Fruit fly (Drosophila melanogaster) whole organism, embryonic: ENCODE measurements around the gene CG6005.
A peak's percentile ranks its signal among the peaks of the same experiment; 100 is the strongest.

ENCODE experiments used
- Asciz ChIP-seq: fragments of 200-800 bp; sonication (Bioruptor generic); optimal IDR thresholded peaks from 2 replicates; lab custom pipeline; 2017; ENCODE audit warnings: missing biosample characterization, mild to moderate bottlenecking, missing genetic modification characterization, missing genetic modification reagents
- C15 ChIP-seq: fragments of 200-800 bp; sonication (Bioruptor generic); IDR thresholded peaks from 3 replicates; pipeline ENCODE4 v1.3.6; 2022; ENCODE audit warnings: missing biosample characterization, missing genetic modification characterization
- CG1024 ChIP-seq: fragments of 200-800 bp; sonication (Bioruptor generic); IDR thresholded peaks from 2 replicates; pipeline ENCODE4 v1.3.6; 2022; ENCODE audit warnings: missing biosample characterization, missing genetic modification characterization
- CG10565 ChIP-seq: fragments of 200-800 bp; sonication (Bioruptor generic); optimal IDR thresholded peaks from 3 replicates; lab custom pipeline; 2016; ENCODE audit warnings: missing biosample characterization, mild to moderate bottlenecking, missing genetic modification characterization
- CG13123 ChIP-seq: fragments of 200-800 bp; sonication (Bioruptor generic); optimal IDR thresholded peaks from 2 replicates; lab custom pipeline; 2016; ENCODE audit warnings: missing biosample characterization, missing genetic modification characterization
- CG15514 ChIP-seq: fragments of 200-800 bp; sonication (Bioruptor generic); optimal IDR thresholded peaks from 3 replicates; lab custom pipeline; 2017; ENCODE audit warnings: missing biosample characterization, missing genetic modification characterization, mild to moderate bottlenecking, moderate library complexity, missing genetic modification reagents
- CG17186 ChIP-seq: fragments of 200-800 bp; sonication (Bioruptor generic); optimal IDR thresholded peaks from 3 replicates; lab custom pipeline; 2017; ENCODE audit warnings: missing biosample characterization, missing genetic modification reagents, missing genetic modification characterization
- CG17328 ChIP-seq: fragments of 200-800 bp; sonication (Bioruptor generic); IDR thresholded peaks from 2 replicates; pipeline ENCODE4 v1.3.6; 2022; ENCODE audit warnings: missing biosample characterization, missing genetic modification characterization
- CG2116 ChIP-seq: fragments of 200-800 bp; sonication (Bioruptor generic); optimal IDR thresholded peaks from 3 replicates; lab custom pipeline; 2018; ENCODE audit warnings: missing biosample characterization, mild to moderate bottlenecking, missing genetic modification characterization
- CG2875 ChIP-seq: fragments of 200-800 bp; sonication (Bioruptor generic); optimal IDR thresholded peaks from 2 replicates; lab custom pipeline; 2017; ENCODE audit warnings: missing biosample characterization, mild to moderate bottlenecking, missing genetic modification characterization, missing genetic modification reagents
- CG31441 ChIP-seq: fragments of 200-800 bp; sonication (Bioruptor generic); IDR thresholded peaks from 2 replicates; pipeline ENCODE4 v1.3.6; 2022; ENCODE audit warnings: missing biosample characterization, missing genetic modification characterization
- CG3407 ChIP-seq: fragments of 200-800 bp; sonication (Bioruptor generic); optimal IDR thresholded peaks from 2 replicates; lab custom pipeline; 2018; ENCODE audit warnings: missing biosample characterization, mild to moderate bottlenecking, missing genetic modification characterization
- CG3838 ChIP-seq: fragments of 200-800 bp; sonication (Bioruptor generic); optimal IDR thresholded peaks from 3 replicates; lab custom pipeline; 2016; ENCODE audit warnings: missing biosample characterization, missing genetic modification characterization
- CG8924 ChIP-seq: fragments of 200-800 bp; optimal IDR thresholded peaks from 3 replicates; lab custom pipeline; 2019; ENCODE audit warnings: missing biosample characterization, mild to moderate bottlenecking, missing genetic modification characterization, moderate library complexity
- CoRest ChIP-seq: fragments of 200-800 bp; sonication (Bioruptor generic); optimal IDR thresholded peaks from 3 replicates; lab custom pipeline; 2018; ENCODE audit warnings: missing biosample characterization, mild to moderate bottlenecking, missing genetic modification characterization, moderate library complexity
- Dip2 ChIP-seq: fragments of 200-800 bp; sonication (Bioruptor generic); IDR thresholded peaks from 2 replicates; pipeline ENCODE4 v1.3.6; 2022; ENCODE audit warnings: missing biosample characterization, missing genetic modification characterization
- Doc3 ChIP-seq: fragments of 200-800 bp; sonication (Bioruptor generic); IDR thresholded peaks from 3 replicates; pipeline ENCODE4 v1.3.6; 2022; ENCODE audit warnings: missing biosample characterization, missing genetic modification characterization; ENCODE audit not compliant: partially characterized antibody
- ERR ChIP-seq: fragments of 200-800 bp; sonication (Bioruptor generic); optimal IDR thresholded peaks from 2 replicates; lab custom pipeline; 2016; ENCODE audit warnings: missing biosample characterization, missing genetic modification characterization
- HLH4C ChIP-seq: fragments of 200-800 bp; sonication (Bioruptor generic); IDR thresholded peaks from 3 replicates; pipeline ENCODE4 v1.3.6; 2022; ENCODE audit warnings: missing biosample characterization, missing genetic modification characterization; ENCODE audit not compliant: partially characterized antibody
- Hr51 ChIP-seq, 2 experiments: fragments of 200-800 bp; sonication (Bioruptor generic); optimal IDR thresholded peaks; 2 replicates in 1 of 2; 3 replicates in 1 of 2; lab custom pipeline; 2016 to 2018; ENCODE audit warnings: missing biosample characterization in 2 of 2, missing genetic modification characterization in 2 of 2, mild to moderate bottlenecking in 1 of 2, moderate library complexity in 1 of 2
- Scr ChIP-seq: fragments of 200-800 bp; sonication (Bioruptor generic); IDR thresholded peaks from 2 replicates; pipeline ENCODE4 v1.3.6; 2022; ENCODE audit warnings: missing biosample characterization, missing genetic modification characterization; ENCODE audit not compliant: partially characterized antibody
- Sry-β ChIP-seq: fragments of 200-800 bp; sonication (Bioruptor generic); optimal IDR thresholded peaks from 2 replicates; lab custom pipeline; 2018; ENCODE audit warnings: missing biosample characterization, mild to moderate bottlenecking, missing genetic modification characterization, moderate library complexity
- Usf ChIP-seq: fragments of 200-800 bp; sonication (Bioruptor generic); optimal IDR thresholded peaks from 2 replicates; lab custom pipeline; 2017; ENCODE audit warnings: missing genotype, missing biosample characterization, missing genetic modification characterization
- ac ChIP-seq: fragments of 200-800 bp; sonication (Bioruptor generic); optimal IDR thresholded peaks from 3 replicates; lab custom pipeline; 2017; ENCODE audit warnings: missing biosample characterization, mild to moderate bottlenecking, missing genetic modification characterization
- cad ChIP-seq: fragments of >200 bp; optimal IDR thresholded peaks from 2 replicates; lab custom pipeline; 2017; ENCODE audit warnings: missing biosample characterization, missing genetic modification characterization
- chm ChIP-seq: fragments of 200-800 bp; sonication (Bioruptor generic); IDR thresholded peaks from 2 replicates; pipeline ENCODE4 v1.3.6; 2022; ENCODE audit warnings: missing biosample characterization, missing genetic modification characterization
- dm ChIP-seq: fragments of 200-800 bp; sonication (Bioruptor generic); optimal IDR thresholded peaks from 3 replicates; lab custom pipeline; 2016; ENCODE audit warnings: missing biosample characterization, missing genetic modification characterization
- emc ChIP-seq: fragments of 200-800 bp; sonication (Bioruptor generic); optimal IDR thresholded peaks from 2 replicates; lab custom pipeline; 2016; ENCODE audit warnings: missing biosample characterization, missing genetic modification characterization
- fd96Cb ChIP-seq: fragments of 200-800 bp; sonication (Bioruptor generic); optimal IDR thresholded peaks from 2 replicates; lab custom pipeline; 2018; ENCODE audit warnings: missing biosample characterization, mild to moderate bottlenecking, missing genetic modification characterization, moderate library complexity
- ftz-f1 ChIP-seq: fragments of 200-800 bp; sonication (Bioruptor generic); optimal IDR thresholded peaks from 2 replicates; lab custom pipeline; 2016; ENCODE audit warnings: missing biosample characterization, missing genetic modification characterization
- gt ChIP-seq: fragments of 200-800 bp; sonication (Bioruptor generic); IDR thresholded peaks from 2 replicates; pipeline ENCODE4 v1.3.6; 2022; ENCODE audit warnings: missing biosample characterization, missing genetic modification characterization
- her ChIP-seq: fragments of 200-800 bp; sonication (Bioruptor generic); optimal IDR thresholded peaks from 2 replicates; lab custom pipeline; 2016; ENCODE audit warnings: missing biosample characterization, missing genetic modification characterization
- hkb ChIP-seq, 2 experiments: fragments of 200-800 bp in 1 of 2; fragments of >200 bp in 1 of 2; sonication (Bioruptor generic) in 1 of 2; IDR thresholded peaks in 1 of 2; optimal IDR thresholded peaks in 1 of 2; 2 replicates each; pipeline versions ENCODE4 v1.3.6 to Lab custom; 2017 to 2022; ENCODE audit warnings: missing biosample characterization in 1 of 2, missing genetic modification characterization in 1 of 2
- mld ChIP-seq: fragments of 200-800 bp; sonication (Bioruptor generic); IDR thresholded peaks from 3 replicates; pipeline ENCODE4 v1.3.6; 2022; ENCODE audit warnings: missing biosample characterization, missing genetic modification characterization; ENCODE audit not compliant: partially characterized antibody
- onecut ChIP-seq: fragments of 200-800 bp; sonication (Bioruptor generic); IDR thresholded peaks from 2 replicates; pipeline ENCODE4 v1.3.6; 2022; ENCODE audit warnings: missing biosample characterization, missing genetic modification characterization
- phol ChIP-seq: fragments of 200-800 bp; sonication (Bioruptor generic); optimal IDR thresholded peaks from 3 replicates; lab custom pipeline; 2018; ENCODE audit warnings: missing biosample characterization, mild to moderate bottlenecking, missing genetic modification characterization, moderate library complexity
- pita ChIP-seq: fragments of 200-800 bp; sonication (Bioruptor generic); optimal IDR thresholded peaks from 2 replicates; lab custom pipeline; 2017; ENCODE audit warnings: missing biosample characterization, mild to moderate bottlenecking, missing genetic modification characterization
- sc ChIP-seq, 3 experiments: fragments of >200 bp in 2 of 3; fragments of 200-800 bp in 1 of 3; sonication (Bioruptor generic) in 1 of 3; optimal IDR thresholded peaks; 2 replicates in 2 of 3; 3 replicates in 1 of 3; lab custom pipeline; 2017; ENCODE audit warnings: mild to moderate bottlenecking in 1 of 3, missing biosample characterization in 1 of 3, missing genetic modification characterization in 1 of 3, missing genetic modification reagents in 1 of 3
- sna ChIP-seq: fragments of 200-800 bp; sonication (Bioruptor generic); IDR thresholded peaks from 2 replicates; pipeline ENCODE4 v1.3.6; 2022; ENCODE audit warnings: missing biosample characterization, missing genetic modification characterization; ENCODE audit not compliant: partially characterized antibody
- sob ChIP-seq: fragments of 200-800 bp; sonication (Bioruptor generic); IDR thresholded peaks from 2 replicates; pipeline ENCODE4 v1.3.6; 2022; ENCODE audit warnings: missing biosample characterization, missing genetic modification characterization
- stc ChIP-seq: fragments of 200-800 bp; sonication (Bioruptor generic); IDR thresholded peaks from 2 replicates; pipeline ENCODE4 v1.3.6; 2022; ENCODE audit warnings: missing biosample characterization, missing genetic modification characterization
- wdn ChIP-seq: fragments of 200-800 bp; sonication (Bioruptor generic); IDR thresholded peaks from 2 replicates; pipeline ENCODE4 v1.3.6; 2022; ENCODE audit warnings: missing biosample characterization, missing genetic modification characterization

The CG6005 gene

DNA sequence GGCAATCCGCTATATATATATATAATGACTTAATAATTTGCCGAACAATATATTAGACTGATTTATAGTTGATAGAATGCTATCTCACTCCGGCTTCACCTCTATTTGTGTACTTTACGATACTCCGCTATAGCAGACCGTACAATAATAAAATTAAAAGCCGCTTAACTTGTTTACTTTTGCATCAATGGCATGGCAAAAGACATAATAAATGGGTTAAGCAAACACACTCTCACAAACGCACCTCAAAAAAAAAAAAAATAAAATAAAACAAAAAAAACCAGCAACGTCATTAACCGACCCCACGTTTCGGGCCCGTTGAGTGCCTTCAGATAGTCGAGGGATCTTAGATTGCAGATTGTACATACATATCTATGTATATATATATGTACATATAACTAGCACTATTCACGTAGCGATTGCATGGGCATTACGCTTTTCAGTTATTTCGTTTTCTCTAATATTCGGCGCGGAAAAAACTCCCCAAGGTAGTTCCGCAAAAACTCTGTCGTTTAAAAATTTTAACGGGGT, 44.1 kb upstream of the CG6005 start (continued):
- no peak for TF ChIP-seq sna
- no peak for TF ChIP-seq sob
- TF ChIP-seq Dip2 (GFP tag; lab: Robert Waterston, UW): no peak
- TF ChIP-seq CG2116 (GFP tag; lab: Kevin White, UChicago): no peak
- no peak for TF ChIP-seq ERR (GFP tag; lab: Kevin White, UChicago)
- no peak for TF ChIP-seq CG8924 (tag; lab: Kevin White, UChicago)
- TF ChIP-seq CG1024 (GFP tag; lab: Robert Waterston, UW): no peak
- no peak for TF ChIP-seq ac (GFP tag; lab: Kevin White, UChicago)
- TF ChIP-seq fd96Cb (tag; lab: Kevin White, UChicago): no peak
- TF ChIP-seq dm (GFP tag; lab: Kevin White, UChicago): no peak
- no peak for TF ChIP-seq chm (GFP tag; lab: Robert Waterston, UW)
- TF ChIP-seq Usf (GFP tag; lab: Kevin White, UChicago): no peak
- no peak for TF ChIP-seq cad
- no peak for TF ChIP-seq sc (optimal IDR thresholded peaks at IDR 0.05; lab: Kevin White, UChicago)
- TF ChIP-seq sc (GFP tag; optimal IDR thresholded peaks at IDR 0.05; lab: Kevin White, UChicago): no peak
- no peak for TF ChIP-seq Scr
- peak; percentile 27 for TF ChIP-seq CG3407 (GFP tag; lab: Kevin White, UChicago)
- TF ChIP-seq gt (GFP tag; lab: Robert Waterston, UW): no peak
- no peak for TF ChIP-seq CG3838 (GFP tag; lab: Kevin White, UChicago)
- TF ChIP-seq CG2875 (GFP tag; lab: Kevin White, UChicago): no peak
- TF ChIP-seq CoRest (tag; lab: Kevin White, UChicago): no peak
- no peak for TF ChIP-seq hkb (optimal IDR thresholded peaks at IDR 0.05; lab: Kevin White, UChicago)
- peak; percentile 26; the same call in 1 of the 2 replicates for TF ChIP-seq hkb (GFP tag; IDR thresholded peaks at IDR 0.05; lab: Robert Waterston, UW)
- TF ChIP-seq mld: no peak
- TF ChIP-seq Hr51 (GFP tag; optimal IDR thresholded peaks at IDR 0.05; lab: Kevin White, UChicago): no peak
- no peak for TF ChIP-seq CG13123 (GFP tag; lab: Kevin White, UChicago)
- 0 out of 2 replicates have a peak, but pooled peaks have one; percentile 9 for TF ChIP-seq stc
- no peak for TF ChIP-seq Sry-β (GFP tag; lab: Kevin White, UChicago)
- TF ChIP-seq emc: no peak
- no peak for TF ChIP-seq C15 (GFP tag; lab: Robert Waterston, UW)
- TF ChIP-seq HLH4C (GFP tag; lab: Robert Waterston, UW): no peak
- TF ChIP-seq wdn (GFP tag; lab: Robert Waterston, UW): no peak
- TF ChIP-seq CG17186 (GFP tag; lab: Kevin White, UChicago): no peak
- TF ChIP-seq CG17328 (GFP tag; lab: Robert Waterston, UW): 0 out of 2 replicates have a peak, but pooled peaks have one; percentile 9
- TF ChIP-seq her (GFP tag; lab: Kevin White, UChicago): no peak
- peak; percentile 32; the same call in 1 of the 2 replicates for TF ChIP-seq onecut
- no peak for TF ChIP-seq pita (GFP tag; lab: Kevin White, UChicago)
- TF ChIP-seq ftz-f1: no peak
- TF ChIP-seq Doc3 (GFP tag; lab: Robert Waterston, UW): no peak
- TF ChIP-seq phol: no peak
- no peak for TF ChIP-seq CG10565 (GFP tag; lab: Kevin White, UChicago)
- TF ChIP-seq Asciz: peak; percentile 37
- TF ChIP-seq CG15514: peak; percentile 25
- no peak for TF ChIP-seq CG31441 (GFP tag; lab: Robert Waterston, UW)
